Fruit fly (Drosophila melanogaster) whole organism, embryonic: Measurements from ENCODE around the gene Mic26-27.

Experiments
- ATbp ChIP-seq: fragments of 200-800 bp; sonication (Bioruptor generic); optimal IDR thresholded peaks from 2 replicates; lab custom pipeline; 2017; ENCODE audit warnings: missing biosample characterization, mild to moderate bottlenecking, missing genetic modification characterization, missing genetic modification reagents
- CG10321 ChIP-seq: fragments of 200-800 bp; sonication (Bioruptor generic); IDR thresholded peaks from 2 replicates; pipeline ENCODE4 v1.3.6; 2022; ENCODE audit warnings: missing biosample characterization, missing genetic modification characterization
- CG11398 ChIP-seq: fragments of 200-800 bp; sonication (Bioruptor generic); optimal IDR thresholded peaks from 2 replicates; lab custom pipeline; 2016; ENCODE audit warnings: missing biosample characterization, missing genetic modification characterization
- CG13424 ChIP-seq: fragments of 200-800 bp; sonication (Bioruptor generic); optimal IDR thresholded peaks from 2 replicates; lab custom pipeline; 2019; ENCODE audit warnings: missing biosample characterization, mild to moderate bottlenecking, missing genetic modification characterization, moderate library complexity
- CG14441 ChIP-seq: fragments of 200-800 bp; sonication (Bioruptor generic); IDR thresholded peaks from 2 replicates; pipeline ENCODE4 v1.3.6; 2022; ENCODE audit warnings: missing biosample characterization, missing genetic modification characterization
- CG14965 ChIP-seq: fragments of 200-800 bp; sonication (Bioruptor generic); optimal IDR thresholded peaks from 2 replicates; lab custom pipeline; 2016; ENCODE audit warnings: missing biosample characterization, missing genetic modification characterization, borderline replicate concordance
- CG17359 ChIP-seq: fragments of 200-800 bp; sonication (Bioruptor generic); optimal IDR thresholded peaks from 3 replicates; lab custom pipeline; 2018; ENCODE audit warnings: missing biosample characterization, mild to moderate bottlenecking, missing genetic modification characterization, moderate library complexity
- CG1792 ChIP-seq: fragments of 200-800 bp; sonication (Bioruptor generic); optimal IDR thresholded peaks from 2 replicates; lab custom pipeline; 2016; ENCODE audit warnings: missing biosample characterization, missing genetic modification characterization
- CG30403 ChIP-seq: fragments of 200-800 bp; sonication (Bioruptor generic); optimal IDR thresholded peaks from 3 replicates; lab custom pipeline; 2016; ENCODE audit warnings: missing biosample characterization, missing genetic modification characterization
- CG3065 ChIP-seq: fragments of 200-800 bp; sonication (Bioruptor generic); optimal IDR thresholded peaks from 2 replicates; lab custom pipeline; 2016; ENCODE audit warnings: missing biosample characterization, missing genetic modification characterization
- CG3281 ChIP-seq: fragments of 200-800 bp; sonication (Bioruptor generic); optimal IDR thresholded peaks from 3 replicates; lab custom pipeline; 2017; ENCODE audit warnings: missing biosample characterization, mild to moderate bottlenecking, missing genetic modification characterization
- CG3407 ChIP-seq: fragments of 200-800 bp; sonication (Bioruptor generic); optimal IDR thresholded peaks from 2 replicates; lab custom pipeline; 2018; ENCODE audit warnings: missing biosample characterization, mild to moderate bottlenecking, missing genetic modification characterization
- CG7372 ChIP-seq: fragments of 200-800 bp; sonication (Bioruptor generic); IDR thresholded peaks from 2 replicates; pipeline ENCODE4 v1.3.6; 2022; ENCODE audit warnings: missing biosample characterization, missing genetic modification characterization
- CG9215 ChIP-seq: fragments of 200-800 bp; sonication (Bioruptor generic); IDR thresholded peaks from 2 replicates; pipeline ENCODE4 v1.3.6; 2022; ENCODE audit warnings: missing biosample characterization, missing genetic modification characterization
- CG9797 ChIP-seq: fragments of 200-800 bp; sonication (Bioruptor generic); optimal IDR thresholded peaks from 3 replicates; lab custom pipeline; 2018; ENCODE audit warnings: missing biosample characterization, mild to moderate bottlenecking, missing genetic modification characterization
- Dad ChIP-seq: fragments of 200-800 bp; sonication (Bioruptor generic); optimal IDR thresholded peaks from 3 replicates; lab custom pipeline; 2016; ENCODE audit warnings: missing biosample characterization, missing genetic modification characterization
- ERR ChIP-seq: fragments of 200-800 bp; sonication (Bioruptor generic); optimal IDR thresholded peaks from 2 replicates; lab custom pipeline; 2016; ENCODE audit warnings: missing biosample characterization, missing genetic modification characterization
- HmgZ ChIP-seq: fragments of 200-800 bp; sonication (Bioruptor generic); optimal IDR thresholded peaks from 2 replicates; lab custom pipeline; 2018; ENCODE audit warnings: missing biosample characterization, mild to moderate bottlenecking, missing genetic modification characterization
- Lim3 ChIP-seq: fragments of 200-800 bp; sonication (Bioruptor generic); IDR thresholded peaks from 2 replicates; pipeline ENCODE4 v1.3.6; 2022; ENCODE audit warnings: missing biosample characterization, missing genetic modification characterization
- MTF-1 ChIP-seq: fragments of 200-800 bp; sonication (Bioruptor generic); optimal IDR thresholded peaks from 2 replicates; lab custom pipeline; 2018; ENCODE audit warnings: missing biosample characterization, mild to moderate bottlenecking, missing genetic modification characterization, borderline replicate concordance
- Myb ChIP-seq: fragments of 200-800 bp; sonication (Bioruptor generic); optimal IDR thresholded peaks from 2 replicates; lab custom pipeline; 2016; ENCODE audit warnings: missing biosample characterization, missing genetic modification characterization
- Neu2 ChIP-seq: fragments of 200-800 bp; sonication (Bioruptor generic); optimal IDR thresholded peaks from 3 replicates; lab custom pipeline; 2016; ENCODE audit warnings: missing biosample characterization, missing genetic modification characterization, borderline replicate concordance
- NfI ChIP-seq: fragments of 200-800 bp; sonication (Bioruptor generic); optimal IDR thresholded peaks from 3 replicates; lab custom pipeline; 2018; ENCODE audit warnings: missing biosample characterization, mild to moderate bottlenecking, missing genetic modification characterization, moderate library complexity
- Pdp1 ChIP-seq, 2 experiments: fragments of 200-800 bp; sonication (Bioruptor generic); optimal IDR thresholded peaks; 3 replicates each; lab custom pipeline; 2016; ENCODE audit warnings: missing biosample characterization in 2 of 2, missing genetic modification characterization in 2 of 2, mild to moderate bottlenecking in 1 of 2, moderate library complexity in 1 of 2
- Six4 ChIP-seq: fragments of 200-800 bp; sonication (Bioruptor generic); optimal IDR thresholded peaks from 2 replicates; lab custom pipeline; 2016; ENCODE audit warnings: missing biosample characterization, missing genetic modification characterization
- Sox100B ChIP-seq: fragments of 200-800 bp; sonication (Bioruptor generic); optimal IDR thresholded peaks from 3 replicates; lab custom pipeline; 2018; ENCODE audit warnings: missing biosample characterization, mild to moderate bottlenecking, missing genetic modification characterization
- Sry-β ChIP-seq: fragments of 200-800 bp; sonication (Bioruptor generic); optimal IDR thresholded peaks from 2 replicates; lab custom pipeline; 2018; ENCODE audit warnings: missing biosample characterization, mild to moderate bottlenecking, missing genetic modification characterization, moderate library complexity
- ato ChIP-seq: fragments of 200-800 bp; sonication (Bioruptor generic); IDR thresholded peaks from 2 replicates; pipeline ENCODE4 v1.3.6; 2022; ENCODE audit warnings: missing biosample characterization, missing genetic modification characterization; ENCODE audit not compliant: partially characterized antibody
- bab2 ChIP-seq: fragments of 200-800 bp; sonication (Bioruptor generic); optimal IDR thresholded peaks from 2 replicates; lab custom pipeline; 2016; ENCODE audit warnings: missing biosample characterization, missing genetic modification characterization
- bowl ChIP-seq: fragments of 200-800 bp; sonication (Bioruptor generic); IDR thresholded peaks from 2 replicates; pipeline ENCODE4 v1.3.6; 2022; ENCODE audit warnings: missing biosample characterization, missing genetic modification characterization
- br ChIP-seq: fragments of >200 bp; optimal IDR thresholded peaks from 2 replicates; lab custom pipeline; 2017
- chn ChIP-seq: fragments of 200-800 bp; sonication (Bioruptor generic); optimal IDR thresholded peaks from 2 replicates; lab custom pipeline; 2016; ENCODE audit warnings: missing biosample characterization, missing genetic modification characterization
- crc ChIP-seq: fragments of 200-800 bp; sonication (Bioruptor generic); optimal IDR thresholded peaks from 2 replicates; lab custom pipeline; 2016; ENCODE audit warnings: missing biosample characterization, missing genetic modification characterization
- disco-r ChIP-seq: fragments of 200-800 bp; sonication (Bioruptor generic); optimal IDR thresholded peaks from 2 replicates; lab custom pipeline; 2016; ENCODE audit warnings: missing biosample characterization, missing genetic modification characterization
- ems ChIP-seq: fragments of 200-800 bp; sonication (Bioruptor generic); optimal IDR thresholded peaks from 3 replicates; lab custom pipeline; 2016; ENCODE audit warnings: missing biosample characterization, missing genetic modification characterization
- esg ChIP-seq: fragments of 200-800 bp; sonication (Bioruptor generic); conservative IDR thresholded peaks from 2 replicates; pipeline ENCODE4 v1.3.6; 2022; ENCODE audit warnings: missing biosample characterization, missing genetic modification characterization
- gfzf ChIP-seq: fragments of 200-800 bp; sonication (Bioruptor generic); optimal IDR thresholded peaks from 2 replicates; lab custom pipeline; 2016; ENCODE audit warnings: missing biosample characterization, mild to moderate bottlenecking, missing genetic modification characterization, moderate library complexity
- grn ChIP-seq: fragments of 200-800 bp; sonication (Bioruptor generic); optimal IDR thresholded peaks from 3 replicates; lab custom pipeline; 2017; ENCODE audit warnings: missing biosample characterization, missing genetic modification characterization
- ham ChIP-seq: fragments of 200-800 bp; sonication (Bioruptor generic); IDR thresholded peaks from 2 replicates; pipeline ENCODE4 v1.3.6; 2022; ENCODE audit warnings: missing biosample characterization, missing genetic modification characterization
- jigr1 ChIP-seq: fragments of 200-800 bp; sonication (Bioruptor generic); IDR thresholded peaks from 3 replicates; pipeline ENCODE4 v1.3.6; 2022; ENCODE audit warnings: missing biosample characterization, missing genetic modification characterization
- jing ChIP-seq: fragments of 200-800 bp; sonication (Bioruptor generic); optimal IDR thresholded peaks from 2 replicates; lab custom pipeline; 2018; ENCODE audit warnings: missing biosample characterization, mild to moderate bottlenecking, missing genetic modification characterization
- ken ChIP-seq: fragments of 200-800 bp; sonication (Bioruptor generic); IDR thresholded peaks from 3 replicates; pipeline ENCODE4 v1.3.6; 2022; ENCODE audit warnings: missing biosample characterization, missing genetic modification characterization
- lmd ChIP-seq: fragments of 200-800 bp; sonication (Bioruptor generic); IDR thresholded peaks from 2 replicates; pipeline ENCODE4 v1.3.6; 2022; ENCODE audit warnings: missing biosample characterization, missing genetic modification characterization
- mam ChIP-seq: fragments of 200-800 bp; sonication (Bioruptor generic); optimal IDR thresholded peaks from 3 replicates; lab custom pipeline; 2016; ENCODE audit warnings: missing biosample characterization, missing genetic modification characterization
- rib ChIP-seq: fragments of 200-800 bp; sonication (Bioruptor generic); IDR thresholded peaks from 2 replicates; pipeline ENCODE4 v1.3.6; 2022; ENCODE audit warnings: missing biosample characterization, missing genetic modification characterization
- scrt ChIP-seq: fragments of 200-800 bp; sonication (Bioruptor generic); optimal IDR thresholded peaks from 2 replicates; lab custom pipeline; 2018; ENCODE audit warnings: missing biosample characterization, mild to moderate bottlenecking, missing genetic modification characterization, moderate library complexity
- sens-2 ChIP-seq: fragments of 200-800 bp; sonication (Bioruptor generic); IDR thresholded peaks from 2 replicates; pipeline ENCODE4 v1.3.6; 2022; ENCODE audit warnings: missing biosample characterization, missing genetic modification characterization
- slbo ChIP-seq: fragments of 200-800 bp; sonication (Bioruptor generic); IDR thresholded peaks from 2 replicates; pipeline ENCODE4 v1.3.6; 2022; ENCODE audit warnings: missing biosample characterization, missing genetic modification characterization
- sob ChIP-seq: fragments of 200-800 bp; sonication (Bioruptor generic); IDR thresholded peaks from 2 replicates; pipeline ENCODE4 v1.3.6; 2022; ENCODE audit warnings: missing biosample characterization, missing genetic modification characterization
- trem ChIP-seq: fragments of 200-800 bp; optimal IDR thresholded peaks from 3 replicates; lab custom pipeline; 2019; ENCODE audit warnings: missing biosample characterization, mild to moderate bottlenecking, missing genetic modification characterization, moderate library complexity

Gene Mic26-27

DNA sequence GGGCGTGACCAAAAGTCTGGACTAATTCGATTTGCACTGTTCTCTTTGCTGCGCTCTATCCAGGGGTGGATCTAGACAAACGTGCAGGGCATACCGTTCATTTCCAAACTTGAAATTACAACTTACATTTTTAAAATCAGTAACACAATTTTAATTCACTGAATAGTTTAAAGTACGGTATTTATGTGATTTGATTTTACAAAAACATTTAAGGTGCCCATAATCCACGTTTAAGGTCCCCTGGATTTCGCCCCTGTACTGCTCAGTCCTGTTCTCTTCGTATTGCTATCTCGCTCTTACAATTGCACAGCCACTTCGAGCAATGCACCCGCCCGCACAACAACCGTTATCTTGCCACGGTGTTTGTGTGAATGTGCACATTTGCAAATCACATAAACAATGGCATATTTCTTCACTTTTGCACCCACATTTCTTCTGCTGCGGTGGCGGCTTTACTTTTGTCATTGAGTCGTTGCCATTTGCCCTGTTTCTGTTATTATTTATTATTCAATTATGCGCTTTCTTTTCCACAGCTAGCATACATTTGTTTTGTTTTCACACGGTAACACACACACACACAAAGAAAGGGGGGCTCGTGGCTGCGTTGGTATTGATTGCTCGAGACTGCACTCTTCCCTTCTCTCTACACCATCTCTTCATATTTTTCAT lies 48.9 kb downstream of the Mic26-27 start (continued):
- TF ChIP-seq Neu2 (GFP tag; lab: Kevin White, UChicago) = peak; percentile 32
- peak; percentile 70 for TF ChIP-seq CG9215
- TF ChIP-seq CG14965 (GFP tag; lab: Kevin White, UChicago) = peak; percentile 28
- no peak for TF ChIP-seq ham
- TF ChIP-seq esg = peak; percentile 69
- TF ChIP-seq gfzf (GFP tag; lab: Kevin White, UChicago) = no peak
- TF ChIP-seq Six4 (GFP tag; lab: Kevin White, UChicago) = peak; percentile 57
- TF ChIP-seq crc (GFP tag; lab: Kevin White, UChicago) = peak; percentile 59
- TF ChIP-seq br = no peak
- peak; percentile 75; the same call in 2 of the 3 replicates for TF ChIP-seq jigr1 (GFP tag; lab: Robert Waterston, UW)
- TF ChIP-seq bab2 (GFP tag; lab: Kevin White, UChicago) = peak; percentile 85
- TF ChIP-seq jing (GFP tag; lab: Kevin White, UChicago) = peak; percentile 60
- peak; percentile 35 for TF ChIP-seq Myb (GFP tag; lab: Kevin White, UChicago)
- no peak for TF ChIP-seq rib
- peak; percentile 79 for TF ChIP-seq ken (GFP tag; lab: Robert Waterston, UW)
- TF ChIP-seq Sox100B (GFP tag; lab: Kevin White, UChicago) = peak; percentile 51
- TF ChIP-seq disco-r (GFP tag; lab: Kevin White, UChicago) = peak; percentile 33
- peak; percentile 64 for TF ChIP-seq slbo (GFP tag; lab: Robert Waterston, UW)
- peak; percentile 58 for TF ChIP-seq ems (GFP tag; lab: Kevin White, UChicago)
- TF ChIP-seq scrt = peak; percentile 32
- peak; percentile 50 for TF ChIP-seq CG1792 (GFP tag; lab: Kevin White, UChicago)
- peak; percentile 77 for TF ChIP-seq CG30403 (GFP tag; lab: Kevin White, UChicago)
- peak; percentile 74 for TF ChIP-seq CG13424
- peak; percentile 51 for TF ChIP-seq CG11398
- TF ChIP-seq trem (tag; lab: Kevin White, UChicago) = peak; percentile 74
- TF ChIP-seq ERR (GFP tag; lab: Kevin White, UChicago) = peak; percentile 32
- TF ChIP-seq sob = peak; percentile 73; the same call in 1 of the 2 replicates
- peak; percentile 68 for TF ChIP-seq mam (GFP tag; lab: Kevin White, UChicago)
- no peak for TF ChIP-seq Lim3
- peak; percentile 78 for TF ChIP-seq Pdp1 (GFP tag; optimal IDR thresholded peaks at IDR 0.05; lab: Kevin White, UChicago)
- TF ChIP-seq Dad (GFP tag; lab: Kevin White, UChicago) = peak; percentile 53
- TF ChIP-seq CG14441 = peak; percentile 61
- TF ChIP-seq CG9797 (GFP tag; lab: Kevin White, UChicago) = no peak
- peak; percentile 56 for TF ChIP-seq CG3407 (GFP tag; lab: Kevin White, UChicago)
- TF ChIP-seq grn (GFP tag; lab: Kevin White, UChicago) = peak; percentile 5
- peak; percentile 16 for TF ChIP-seq Sry-β (GFP tag; lab: Kevin White, UChicago)
- peak; percentile 83 for TF ChIP-seq lmd (GFP tag; lab: Robert Waterston, UW)
- TF ChIP-seq CG7372 = peak; percentile 53; the same call in 1 of the 2 replicates
- TF ChIP-seq CG3281 = peak; percentile 32
- peak; percentile 52 for TF ChIP-seq HmgZ (tag; lab: Kevin White, UChicago)
- TF ChIP-seq NfI (GFP tag; lab: Kevin White, UChicago) = peak; percentile 52
- peak; percentile 50 for TF ChIP-seq MTF-1 (GFP tag; lab: Kevin White, UChicago)
- TF ChIP-seq chn = peak; percentile 76
- TF ChIP-seq ato (GFP tag; lab: Robert Waterston, UW) = no peak
- TF ChIP-seq ATbp = peak; percentile 70
- TF ChIP-seq CG17359 (tag; lab: Kevin White, UChicago) = peak; percentile 85
- peak; percentile 62; the same call in 1 of the 2 replicates for TF ChIP-seq sens-2 (GFP tag; lab: Robert Waterston, UW)
- TF ChIP-seq CG10321 (GFP tag; lab: Robert Waterston, UW) = peak; percentile 41; the same call in 1 of the 2 replicates
- TF ChIP-seq bowl (GFP tag; lab: Robert Waterston, UW) = no peak
- TF ChIP-seq CG3065 (GFP tag; lab: Kevin White, UChicago) = no peak
